Worm (Caenorhabditis elegans): ENCODE measurements around the gene sel-10.

- TF ChIP-seq ceh-82 (tag; optimal IDR thresholded peaks at IDR 0.05) (no peak), skn-1 (tag; optimal IDR thresholded peaks at IDR 0.05) (no peak), zag-1 (tag; optimal IDR thresholded peaks at IDR 0.05) (no peak), nhr-237 (tag; optimal IDR thresholded peaks at IDR 0.05) (no peak), ceh-16 (tag; optimal IDR thresholded peaks at IDR 0.05) (no peak), lsy-2 (tag; optimal IDR thresholded peaks at IDR 0.05) (no peak), F13H6.1 (tag; optimal IDR thresholded peaks at IDR 0.05) (no peak), snpc-4 (tag; optimal IDR thresholded peaks at IDR 0.05) (no peak), nhr-25 (tag; optimal IDR thresholded peaks at IDR 0.05) (no peak), mdl-1 (tag; optimal IDR thresholded peaks at IDR 0.05) (no peak), R02D3.7 (tag; optimal IDR thresholded peaks at IDR 0.05) (no peak), unc-62 (GFP tag; optimal IDR thresholded peaks at IDR 0.05) (no peak)
Measured at ce11 chrV:13843147-13843546, 24.0 kb downstream of the sel-10 start, which contains the start of gene srx-130.
